4 worm cellular contexts compared by ENCODE assay signal in genomic region chrII:10872541-10872940, ce11.
TF ChIP-seq lines count a peak whose summit lies in the region.

cyn-4 (minus strand) TSS chrII:10872611.
copz-1 (plus strand) TSS chrII:10872879.

TF ChIP-seq in whole organism, L2 larva, 48 proteins besides CTCF, POLR2A, EP300 and RAD21 (continues in another document):
- TF ChIP-seq mbf-1 (tag; optimal IDR thresholded peaks at IDR 0.05; lab: Kevin White, UChicago) = no peak
- TF ChIP-seq unc-62 (GFP tag; optimal IDR thresholded peaks at IDR 0.05; lab: Kevin White, UChicago) = no peak
- no peak for TF ChIP-seq unc-39 (tag; optimal IDR thresholded peaks at IDR 0.05; lab: Kevin White, UChicago)
- peak; percentile 90 for TF ChIP-seq unc-55 (GFP tag; optimal IDR thresholded peaks at IDR 0.05; lab: Kevin White, UChicago)
- TF ChIP-seq sma-3 (GFP tag; optimal IDR thresholded peaks at IDR 0.05; lab: Kevin White, UChicago) = peak; percentile 86
- TF ChIP-seq ceh-82 (tag; optimal IDR thresholded peaks at IDR 0.05; lab: Kevin White, UChicago) = peak; percentile 22
- TF ChIP-seq nhr-25 (tag; optimal IDR thresholded peaks at IDR 0.05; lab: Kevin White, UChicago) = peak; percentile 72
- no peak for TF ChIP-seq ztf-11 (tag; optimal IDR thresholded peaks at IDR 0.05; lab: Kevin White, UChicago)
- no peak for TF ChIP-seq peb-1 (tag; optimal IDR thresholded peaks at IDR 0.05; lab: Kevin White, UChicago)
- no peak for TF ChIP-seq nhr-6 (tag; optimal IDR thresholded peaks at IDR 0.05; lab: Kevin White, UChicago)
- peak; percentile 78 for TF ChIP-seq lin-13 (GFP tag; optimal IDR thresholded peaks at IDR 0.05; lab: Kevin White, UChicago)
- TF ChIP-seq sem-4 (tag; optimal IDR thresholded peaks at IDR 0.05; lab: Kevin White, UChicago) = peak; percentile 58
- TF ChIP-seq elt-3 (tag; optimal IDR thresholded peaks at IDR 0.05; lab: Kevin White, UChicago) = no peak
- TF ChIP-seq nhr-237 (tag; optimal IDR thresholded peaks at IDR 0.05; lab: Kevin White, UChicago) = no peak
- TF ChIP-seq C34F6.9 (tag; optimal IDR thresholded peaks at IDR 0.05; lab: Kevin White, UChicago) = peak; percentile 88
- peak; percentile 74 for TF ChIP-seq gmeb-1 (tag; optimal IDR thresholded peaks at IDR 0.05; lab: Kevin White, UChicago)
- TF ChIP-seq mdl-1 (tag; optimal IDR thresholded peaks at IDR 0.05; lab: Kevin White, UChicago) = no peak
- peak; percentile 79 to 95 for TF ChIP-seq lsy-2 (tag; optimal IDR thresholded peaks at IDR 0.05; lab: Kevin White, UChicago)
- TF ChIP-seq snpc-4 (tag; optimal IDR thresholded peaks at IDR 0.05; lab: Kevin White, UChicago) = peak; percentile 11
- peak; percentile 48 for TF ChIP-seq nhr-129 (tag; optimal IDR thresholded peaks at IDR 0.05; lab: Kevin White, UChicago)
- TF ChIP-seq sma-9 (GFP tag; optimal IDR thresholded peaks at IDR 0.05; lab: Kevin White, UChicago) = peak; percentile 87
- no peak for TF ChIP-seq sma-9 (tag; optimal IDR thresholded peaks at IDR 0.05; lab: Kevin White, UChicago)
- TF ChIP-seq nhr-11 (tag; optimal IDR thresholded peaks at IDR 0.05; lab: Kevin White, UChicago) = no peak
- no peak for TF ChIP-seq ztf-1 (GFP tag; conservative IDR thresholded peaks at IDR 0.05; lab: Robert Waterston, UW)

TF ChIP-seq in whole organism, L4 larva, 104 proteins besides CTCF, POLR2A, EP300 and RAD21 (continues in another document):
- TF ChIP-seq F10B5.3 (tag; optimal IDR thresholded peaks at IDR 0.05; lab: Kevin White, UChicago) (no peak), egl-27 (tag; optimal IDR thresholded peaks at IDR 0.05; lab: Kevin White, UChicago) (no peak), aha-1 (tag; lab: Kevin White, UChicago) (peak; percentile 81), hlh-11 (tag; optimal IDR thresholded peaks at IDR 0.05; lab: Kevin White, UChicago) (peak; percentile 68), fkh-10 (GFP tag; optimal IDR thresholded peaks at IDR 0.05; lab: Kevin White, UChicago) (peak; percentile 49), T26A8.4 (GFP tag; IDR thresholded peaks at IDR 0.05; lab: Robert Waterston, UW) (no peak), mes-2 (tag; optimal IDR thresholded peaks at IDR 0.05; lab: Kevin White, UChicago; ENCODE audit: poor library complexity, severe bottlenecking) (peak; percentile 98), Y105C5A.15 (GFP tag; IDR thresholded peaks at IDR 0.05; lab: Robert Waterston, UW) (no peak), lsy-2 (tag; optimal IDR thresholded peaks at IDR 0.05; lab: Kevin White, UChicago) (peak; percentile 50 to 94), lin-38 (GFP tag; IDR thresholded peaks at IDR 0.05; lab: Robert Waterston, UW) (peak; percentile 69), lin-39 (tag; optimal IDR thresholded peaks at IDR 0.05; lab: Kevin White, UChicago) (no peak), ama-1 (optimal IDR thresholded peaks at IDR 0.05; lab: Kevin White, UChicago) (no peak), ces-1 (GFP tag; optimal IDR thresholded peaks at IDR 0.05; lab: Kevin White, UChicago) (peak; percentile 0), nhr-28 (tag; optimal IDR thresholded peaks at IDR 0.05; lab: Kevin White, UChicago) (peak; percentile 50), unc-62 (GFP tag; optimal IDR thresholded peaks at IDR 0.05 in 1 of 2; lab: Kevin White, UChicago) (no peak), unc-62 (tag; optimal IDR thresholded peaks at IDR 0.05; lab: Kevin White, UChicago) (no peak), daf-19 (GFP tag; conservative IDR thresholded peaks at IDR 0.05; lab: Robert Waterston, UW) (no peak), nhr-11 (tag; optimal IDR thresholded peaks at IDR 0.05; lab: Kevin White, UChicago) (no peak), fos-1 (tag; optimal IDR thresholded peaks at IDR 0.05; lab: Kevin White, UChicago) (no peak), spr-3 (GFP tag; optimal IDR thresholded peaks at IDR 0.05; lab: Kevin White, UChicago) (no peak), dpl-1 (GFP tag; optimal IDR thresholded peaks at IDR 0.05; lab: Kevin White, UChicago) (peak; percentile 81), pha-4 (GFP tag; IDR thresholded peaks at IDR 0.05; lab: Robert Waterston, UW) (no peak), pha-4 (tag; optimal IDR thresholded peaks at IDR 0.05; lab: Kevin White, UChicago) (no peak), mxl-3 (GFP tag; optimal IDR thresholded peaks at IDR 0.05; lab: Kevin White, UChicago) (no peak), zip-11 (GFP tag; IDR thresholded peaks at IDR 0.05; lab: Robert Waterston, UW) (no peak)

TF ChIP-seq in whole organism, late embryonic, 69 proteins besides CTCF, POLR2A, EP300 and RAD21 (continues in another document):
- TF ChIP-seq ama-1 (optimal IDR thresholded peaks at IDR 0.05; lab: Kevin White, UChicago) = no peak
- no peak for TF ChIP-seq ceh-18 (tag; optimal IDR thresholded peaks at IDR 0.05; lab: Kevin White, UChicago)
- peak; percentile 73 for TF ChIP-seq ref-2 (tag; optimal IDR thresholded peaks at IDR 0.05; lab: Kevin White, UChicago)
- TF ChIP-seq lim-6 (tag; optimal IDR thresholded peaks at IDR 0.05; lab: Kevin White, UChicago) = peak; percentile 48
- peak; percentile 14 for TF ChIP-seq ceh-19 (GFP tag; optimal IDR thresholded peaks at IDR 0.05; lab: Kevin White, UChicago)
- TF ChIP-seq pha-2 (tag; optimal IDR thresholded peaks at IDR 0.05; lab: Kevin White, UChicago) = no peak
- TF ChIP-seq ceh-2 (tag; optimal IDR thresholded peaks at IDR 0.05; lab: Kevin White, UChicago) = peak; percentile 92
- TF ChIP-seq ceh-9 (tag; optimal IDR thresholded peaks at IDR 0.05; lab: Kevin White, UChicago) = no peak
- TF ChIP-seq pag-3 (tag; optimal IDR thresholded peaks at IDR 0.05; lab: Kevin White, UChicago; ENCODE audit: borderline replicate concordance) = no peak
- TF ChIP-seq ceh-34 (tag; optimal IDR thresholded peaks at IDR 0.05; lab: Kevin White, UChicago) = peak; percentile 38
- TF ChIP-seq odd-2 (tag; optimal IDR thresholded peaks at IDR 0.05; lab: Kevin White, UChicago) = no peak
- no peak for TF ChIP-seq sox-2 (GFP tag; IDR thresholded peaks at IDR 0.05; lab: Robert Waterston, UW)
- peak; percentile 89 for TF ChIP-seq C08G9.2 (tag; optimal IDR thresholded peaks at IDR 0.05; lab: Kevin White, UChicago)
- TF ChIP-seq npax-4 (tag; optimal IDR thresholded peaks at IDR 0.05; lab: Kevin White, UChicago) = no peak
- no peak for TF ChIP-seq Y22D7AL.16 (tag; optimal IDR thresholded peaks at IDR 0.05; lab: Kevin White, UChicago)
- TF ChIP-seq ets-4 (tag; optimal IDR thresholded peaks at IDR 0.05; lab: Kevin White, UChicago) = peak; percentile 87
- TF ChIP-seq fkh-6 (tag; optimal IDR thresholded peaks at IDR 0.05; lab: Kevin White, UChicago) = no peak
- no peak for TF ChIP-seq dmd-4 (tag; optimal IDR thresholded peaks at IDR 0.05; lab: Kevin White, UChicago; ENCODE audit: borderline replicate concordance)
- TF ChIP-seq ceh-6 (GFP tag; optimal IDR thresholded peaks at IDR 0.05; lab: Kevin White, UChicago) = no peak
- TF ChIP-seq rnt-1 (tag; optimal IDR thresholded peaks at IDR 0.05; lab: Kevin White, UChicago) = peak; percentile 41
- no peak for TF ChIP-seq hlh-13 (GFP tag; optimal IDR thresholded peaks at IDR 0.05; lab: Kevin White, UChicago)
- TF ChIP-seq hlh-30 (tag; optimal IDR thresholded peaks at IDR 0.05; lab: Kevin White, UChicago; ENCODE audit: insufficient read depth) = peak; percentile 81
- TF ChIP-seq unc-3 (GFP tag; conservative IDR thresholded peaks at IDR 0.05; lab: Robert Waterston, UW) = 0 out of 2 replicates have a peak, but pooled peaks have one; percentile 17
- no peak for TF ChIP-seq unc-3 (tag; optimal IDR thresholded peaks at IDR 0.05; lab: Kevin White, UChicago)
- no peak for TF ChIP-seq ceh-45 (GFP tag; IDR thresholded peaks at IDR 0.05; lab: Robert Waterston, UW)
- peak; percentile 92 for TF ChIP-seq tbx-2 (tag; optimal IDR thresholded peaks at IDR 0.05; lab: Kevin White, UChicago)

TF ChIP-seq in whole organism, mixed stage, embryonic, 35 proteins besides CTCF, POLR2A, EP300 and RAD21 (continues in another document):
- TF ChIP-seq nhr-28 (tag; optimal IDR thresholded peaks at IDR 0.05; lab: Kevin White, UChicago) (no peak), elt-1 (tag; optimal IDR thresholded peaks at IDR 0.05; lab: Kevin White, UChicago; ENCODE audit: borderline replicate concordance, insufficient read depth) (no peak), sem-2 (GFP tag; optimal IDR thresholded peaks at IDR 0.05; lab: Kevin White, UChicago) (no peak), drap-1 (GFP tag; optimal IDR thresholded peaks at IDR 0.05; lab: Kevin White, UChicago) (no peak), bed-3 (GFP tag; optimal IDR thresholded peaks at IDR 0.05; lab: Kevin White, UChicago) (no peak), unc-62 (GFP tag; optimal IDR thresholded peaks at IDR 0.05; lab: Kevin White, UChicago) (no peak), nhr-2 (tag; optimal IDR thresholded peaks at IDR 0.05; lab: Kevin White, UChicago) (peak; percentile 2), ceh-43 (GFP tag; optimal IDR thresholded peaks at IDR 0.05; lab: Kevin White, UChicago) (no peak), ces-1 (GFP tag; optimal IDR thresholded peaks at IDR 0.05; lab: Kevin White, UChicago) (peak; percentile 81), flh-1 (GFP tag; optimal IDR thresholded peaks at IDR 0.05; lab: Kevin White, UChicago) (no peak), tbx-8 (GFP tag; optimal IDR thresholded peaks at IDR 0.05; lab: Kevin White, UChicago) (no peak), pha-4 (tag; optimal IDR thresholded peaks at IDR 0.05; lab: Kevin White, UChicago) (peak; percentile 75), ceh-83 (GFP tag; optimal IDR thresholded peaks at IDR 0.05; lab: Kevin White, UChicago) (no peak), nhr-12 (tag; optimal IDR thresholded peaks at IDR 0.05; lab: Kevin White, UChicago) (no peak), lsy-2 (tag; optimal IDR thresholded peaks at IDR 0.05; lab: Kevin White, UChicago) (peak; percentile 78), ceh-39 (tag; optimal IDR thresholded peaks at IDR 0.05; lab: Kevin White, UChicago) (peak; percentile 67), M03D4.4 (tag; optimal IDR thresholded peaks at IDR 0.05; lab: Kevin White, UChicago) (no peak), mep-1 (tag; optimal IDR thresholded peaks at IDR 0.05; lab: Kevin White, UChicago) (peak; percentile 61), hlh-1 (tag; optimal IDR thresholded peaks at IDR 0.05; lab: Kevin White, UChicago) (peak; percentile 3), nhr-237 (tag; optimal IDR thresholded peaks at IDR 0.05; lab: Kevin White, UChicago) (peak; percentile 28), unc-39 (tag; optimal IDR thresholded peaks at IDR 0.05; lab: Kevin White, UChicago) (no peak), zip-8 (tag; optimal IDR thresholded peaks at IDR 0.05; lab: Kevin White, UChicago) (no peak), lin-32 (GFP tag; optimal IDR thresholded peaks at IDR 0.05; lab: Kevin White, UChicago) (no peak), lin-13 (tag; optimal IDR thresholded peaks at IDR 0.05; lab: Kevin White, UChicago) (peak; percentile 43), ham-2 (GFP tag; optimal IDR thresholded peaks at IDR 0.05; lab: Kevin White, UChicago) (no peak), elt-3 (tag; optimal IDR thresholded peaks at IDR 0.05; lab: Kevin White, UChicago) (no peak), blmp-1 (tag; optimal IDR thresholded peaks at IDR 0.05; lab: Kevin White, UChicago) (no peak), mls-2 (tag; optimal IDR thresholded peaks at IDR 0.05; lab: Kevin White, UChicago) (peak; percentile 41), snpc-4 (tag; optimal IDR thresholded peaks at IDR 0.05; lab: Kevin White, UChicago) (no peak), unc-120 (tag; optimal IDR thresholded peaks at IDR 0.05; lab: Kevin White, UChicago; ENCODE audit: poor library complexity, severe bottlenecking) (no peak)
